Worm (Caenorhabditis elegans): ENCODE data around the gene rnr-1.

ce11 chrIII:9224986-9225385 is 3.6 kb downstream of the rnr-1 start:
- TF ChIP-seq skn-1 (tag; optimal IDR thresholded peaks at IDR 0.05) (no peak), eor-1 (tag; optimal IDR thresholded peaks at IDR 0.05) (no peak), nhr-237 (tag; optimal IDR thresholded peaks at IDR 0.05) (no peak), ceh-28 (tag; optimal IDR thresholded peaks at IDR 0.05) (no peak), R02D3.7 (tag; optimal IDR thresholded peaks at IDR 0.05) (no peak), ama-1 (optimal IDR thresholded peaks at IDR 0.05) (no peak), fkh-10 (GFP tag; optimal IDR thresholded peaks at IDR 0.05) (no peak)
